Worm (Caenorhabditis elegans) whole organism, L4 larva: ENCODE results near the gene K02E11.4.

Source experiments
- fos-1 ChIP-seq: fragments of 150-350 bp; optimal IDR thresholded peaks from 2 replicates; lab custom pipeline; 2014; ENCODE audit warnings: missing biosample characterization, missing genetic modification characterization
- jun-1 ChIP-seq: fragments of 150-350 bp; optimal IDR thresholded peaks from 2 replicates; lab custom pipeline; 2014; ENCODE audit warnings: missing biosample characterization, missing genetic modification reagents, missing genetic modification characterization
- nhr-25 ChIP-seq: sonication (generic microtip); optimal IDR thresholded peaks from 2 replicates; lab custom pipeline; 2017; ENCODE audit warnings: missing genetic modification characterization, mild to moderate bottlenecking, missing compliant biosample characterization, antibody characterized with exemption, moderate library complexity, borderline replicate concordance; ENCODE audit not compliant: insufficient read depth
- pqm-1 ChIP-seq: sonication (generic microtip); optimal IDR thresholded peaks from 2 replicates; lab custom pipeline; 2017; ENCODE audit warnings: missing biosample characterization, missing genetic modification characterization
- tag-97 ChIP-seq: fragments of 200-800 bp; sonication (Bioruptor generic); IDR thresholded peaks from 2 replicates; pipeline ENCODE4 v1.3.6; 2022; ENCODE audit warnings: missing genetic modification characterization, missing compliant biosample characterization
- zag-1 ChIP-seq: fragments of 150-350 bp; optimal IDR thresholded peaks from 2 replicates; lab custom pipeline; 2014; ENCODE audit warnings: missing biosample characterization, missing genetic modification characterization

DNA sequence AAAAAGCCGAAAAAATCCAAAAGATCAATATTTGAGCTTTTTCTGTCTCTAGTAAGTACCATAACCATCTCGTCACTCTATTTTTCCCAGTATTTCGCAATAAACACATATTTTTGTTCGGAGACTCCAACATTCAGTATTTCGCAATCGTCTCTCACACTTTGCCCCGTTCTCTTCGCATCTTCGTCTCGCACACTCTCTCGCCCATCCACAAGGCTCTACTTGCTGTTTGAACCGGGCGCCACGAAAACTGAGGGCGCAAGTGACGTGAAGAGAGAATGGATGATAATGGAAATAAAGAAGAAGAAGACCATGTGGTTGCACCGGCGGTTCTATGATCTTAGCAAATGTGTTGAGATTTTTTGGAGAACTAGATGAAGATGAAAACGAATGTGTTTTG lies 47.8 kb downstream of the K02E11.4 start:
- TF ChIP-seq nhr-25 = peak; percentile 29
- TF ChIP-seq jun-1 (tag; lab: Kevin White, UChicago) = peak; percentile 81
- TF ChIP-seq fos-1 (tag; lab: Kevin White, UChicago) = no peak
- no peak for TF ChIP-seq zag-1
- no peak for TF ChIP-seq tag-97
- TF ChIP-seq pqm-1 (tag; lab: Kevin White, UChicago) = peak; percentile 63
